Fruit fly (Drosophila melanogaster) whole organism, prepupa: Measurements from ENCODE around the gene CG11381.

ENCODE experiments used
- CG31627 ChIP-seq: fragments of 200-800 bp; sonication (Bioruptor generic); optimal IDR thresholded peaks from 3 replicates; lab custom pipeline; 2016; ENCODE audit warnings: missing biosample characterization, missing genetic modification characterization
- CG6854 ChIP-seq: fragments of 200-800 bp; sonication (Bioruptor generic); optimal IDR thresholded peaks from 2 replicates; lab custom pipeline; 2017; ENCODE audit warnings: missing biosample characterization, mild to moderate bottlenecking, missing genetic modification characterization
- Eip75B ChIP-seq: fragments of 200-800 bp; sonication (Bioruptor generic); optimal IDR thresholded peaks from 3 replicates; lab custom pipeline; 2016; ENCODE audit warnings: missing biosample characterization, missing genetic modification characterization

DNA sequence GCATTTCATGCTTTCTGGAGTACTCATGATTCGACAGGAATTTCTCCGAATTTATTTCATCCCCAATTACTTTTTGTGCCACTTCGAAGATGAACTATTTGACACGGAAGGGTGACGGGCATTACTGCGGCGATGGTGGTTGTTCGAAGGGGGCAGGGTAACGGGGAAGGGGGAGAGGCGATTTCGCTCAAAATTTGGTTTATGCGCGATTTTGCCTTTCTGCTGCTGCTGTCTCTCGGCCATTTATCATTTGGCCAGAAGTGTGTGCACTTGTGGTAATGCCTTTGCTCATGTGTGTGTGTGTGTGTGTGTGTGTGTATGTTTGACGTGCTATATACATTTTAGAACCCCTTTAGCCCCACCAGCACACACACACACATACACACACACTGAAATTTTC is 49.4 kb downstream of the CG11381 start:
- TF ChIP-seq Eip75B (GFP tag; lab: Kevin White, UChicago) = no peak
- no peak for TF ChIP-seq CG31627 (GFP tag; lab: Kevin White, UChicago)
- TF ChIP-seq CG6854 (GFP tag; lab: Kevin White, UChicago) = no peak
